Fruit fly (Drosophila melanogaster): Measurements from ENCODE around the gene sicily.

sicily gene

DNA sequence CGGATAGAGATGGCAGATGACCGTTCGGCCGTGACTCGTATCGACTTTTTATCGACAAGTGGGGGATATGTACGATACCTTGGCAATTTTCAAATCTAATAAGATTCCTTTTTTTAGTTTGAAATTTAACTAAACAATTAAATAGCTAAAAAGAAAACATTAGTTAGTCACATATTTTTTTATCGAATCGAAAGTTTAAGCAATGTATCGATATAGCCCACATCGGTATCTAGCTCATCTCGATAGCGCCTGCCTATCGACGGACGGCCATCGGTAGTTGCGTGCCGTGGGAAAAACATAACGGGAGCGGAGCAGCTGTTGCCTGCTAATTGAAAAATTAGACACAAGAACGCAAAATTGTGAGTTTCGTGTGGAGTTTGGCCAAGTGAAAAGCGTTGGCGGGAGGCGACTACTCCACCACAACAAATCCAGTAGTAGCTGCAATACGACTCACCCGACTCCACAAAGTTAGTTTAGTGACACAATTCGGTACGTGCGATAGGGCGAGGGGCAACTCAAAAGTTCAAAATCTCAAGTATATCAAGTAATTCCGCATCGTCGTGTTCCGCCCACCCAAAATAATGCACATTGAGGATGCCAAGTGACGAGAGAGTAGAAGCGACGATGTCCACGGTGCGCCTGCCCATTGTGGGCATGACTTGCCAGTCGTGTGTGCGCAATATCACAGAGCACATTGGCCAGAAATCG is 36.6 kb upstream of the sicily start, which contains the start of the genes CG10347 and ATP7:
Gene CG10347 (minus strand): TSS at position 174 of the 708 bp plus-strand sequence.
Gene ATP7 (plus strand): TSS at position 265 of the 708 bp plus-strand sequence.
- no peak for TF ChIP-seq pan (optimal IDR thresholded peaks at IDR 0.05)
- TF ChIP-seq Hr83 (GFP tag; optimal IDR thresholded peaks at IDR 0.05; ENCODE audit: poor library complexity, severe bottlenecking) = no peak
- no peak for TF ChIP-seq Vsx2 (GFP tag; optimal IDR thresholded peaks at IDR 0.05; ENCODE audit: partially characterized antibody)
- no peak for TF ChIP-seq jim (GFP tag; optimal IDR thresholded peaks at IDR 0.05)
- no peak for TF ChIP-seq rgr (GFP tag; optimal IDR thresholded peaks at IDR 0.05)
- peak; percentile 37 for TF ChIP-seq Sp1 (GFP tag; optimal IDR thresholded peaks at IDR 0.05)
- no peak for TF ChIP-seq GATAd (GFP tag; optimal IDR thresholded peaks at IDR 0.05)
- TF ChIP-seq dsf (GFP tag; optimal IDR thresholded peaks at IDR 0.05; ENCODE audit: borderline replicate concordance) = peak; percentile 20
- TF ChIP-seq ey (GFP tag; optimal IDR thresholded peaks at IDR 0.05) = peak; percentile 27
- no peak for TF ChIP-seq N (GFP tag; optimal IDR thresholded peaks at IDR 0.05)
- no peak for TF ChIP-seq CrebA (GFP tag; optimal IDR thresholded peaks at IDR 0.05; ENCODE audit: borderline replicate concordance)
- no peak for TF ChIP-seq Dfd (GFP tag; optimal IDR thresholded peaks at IDR 0.05)
- peak; percentile 23 for TF ChIP-seq HLH106 (tag; optimal IDR thresholded peaks at IDR 0.05)
- TF ChIP-seq br (GFP tag; optimal IDR thresholded peaks at IDR 0.05) = peak; percentile 45
- peak; percentile 22 for TF ChIP-seq sv (GFP tag; optimal IDR thresholded peaks at IDR 0.05)
- TF ChIP-seq Jra (GFP tag; optimal IDR thresholded peaks at IDR 0.05) = peak; percentile 75
- no peak for TF ChIP-seq usp (GFP tag; optimal IDR thresholded peaks at IDR 0.05)
- no peak for TF ChIP-seq Rel (GFP tag; optimal IDR thresholded peaks at IDR 0.05)
- peak; percentile 95 for TF ChIP-seq Rel (tag; optimal IDR thresholded peaks at IDR 0.05)
- TF ChIP-seq Myc (optimal IDR thresholded peaks at IDR 0.05) = no peak
- TF ChIP-seq dmrt93B (GFP tag; optimal IDR thresholded peaks at IDR 0.05) = no peak
- peak; percentile 68 for TF ChIP-seq Hnf4 (GFP tag; optimal IDR thresholded peaks at IDR 0.05)
- TF ChIP-seq OdsH (GFP tag; optimal IDR thresholded peaks at IDR 0.05) = no peak
- TF ChIP-seq lola (GFP tag; optimal IDR thresholded peaks at IDR 0.05) = no peak
- TF ChIP-seq Mio (GFP tag; optimal IDR thresholded peaks at IDR 0.05) = no peak
- TF ChIP-seq psq (GFP tag; optimal IDR thresholded peaks at IDR 0.05) = peak; percentile 12
- TF ChIP-seq foxo (GFP tag; optimal IDR thresholded peaks at IDR 0.05) = peak in 1 of 2 experiments; percentile 43
- TF ChIP-seq CG32264 (GFP tag; optimal IDR thresholded peaks at IDR 0.05) = no peak
- no peak for TF ChIP-seq fru (GFP tag; optimal IDR thresholded peaks at IDR 0.05)
- peak; percentile 61 for TF ChIP-seq h (GFP tag; optimal IDR thresholded peaks at IDR 0.05)
- TF ChIP-seq dl (GFP tag; optimal IDR thresholded peaks at IDR 0.05; ENCODE audit: insufficient read depth in 1 of 2, partially characterized antibody in 2 of 2) = no peak
- TF ChIP-seq CG9705 (GFP tag; optimal IDR thresholded peaks at IDR 0.05) = no peak
- no peak for TF ChIP-seq Dif (GFP tag; optimal IDR thresholded peaks at IDR 0.05; ENCODE audit: partially characterized antibody)
- TF ChIP-seq woc (GFP tag; optimal IDR thresholded peaks at IDR 0.05) = peak; percentile 11

DNA sequence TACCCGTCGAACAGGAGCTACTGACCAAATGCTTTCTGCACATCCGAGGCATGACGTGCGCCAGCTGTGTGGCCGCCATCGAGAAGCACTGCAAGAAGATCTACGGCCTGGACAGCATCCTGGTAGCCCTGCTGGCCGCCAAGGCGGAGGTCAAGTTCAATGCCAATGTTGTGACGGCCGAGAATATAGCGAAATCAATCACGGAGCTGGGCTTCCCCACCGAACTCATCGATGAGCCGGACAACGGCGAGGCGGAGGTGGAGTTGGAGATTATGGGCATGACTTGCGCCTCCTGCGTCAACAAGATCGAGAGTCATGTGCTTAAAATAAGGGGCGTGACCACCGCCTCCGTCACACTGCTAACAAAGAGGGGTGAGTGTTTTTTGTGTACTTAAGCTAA is 35.6 kb upstream of the sicily start:
- TF ChIP-seq Rel (GFP tag; optimal IDR thresholded peaks at IDR 0.05) (no peak), Rel (tag; optimal IDR thresholded peaks at IDR 0.05) (peak; percentile 86), sv (GFP tag; optimal IDR thresholded peaks at IDR 0.05) (no peak)

DNA sequence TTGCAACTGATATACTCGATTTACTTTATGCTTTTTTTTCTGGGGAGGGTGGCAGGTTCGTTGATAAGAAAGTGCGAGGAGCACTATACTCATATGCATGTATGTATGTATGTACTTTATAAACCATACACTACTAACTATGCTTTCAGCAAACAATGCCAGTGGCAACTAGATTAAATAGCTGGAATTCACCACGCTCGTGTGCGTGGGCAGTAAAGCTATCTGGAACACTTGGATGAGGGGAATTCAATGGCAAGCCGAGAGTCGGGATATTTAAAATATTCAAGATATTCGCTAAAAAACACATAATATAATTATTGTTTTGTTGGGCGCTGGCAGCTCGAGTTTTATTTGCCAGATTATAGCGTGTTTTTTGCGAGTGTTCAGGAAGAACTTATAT is 34.7 kb upstream of the sicily start:
- TF ChIP-seq OdsH (GFP tag; optimal IDR thresholded peaks at IDR 0.05) (no peak), psq (GFP tag; optimal IDR thresholded peaks at IDR 0.05) (no peak), N (GFP tag; optimal IDR thresholded peaks at IDR 0.05) (no peak), dl (GFP tag; optimal IDR thresholded peaks at IDR 0.05; ENCODE audit: insufficient read depth in 1 of 2, partially characterized antibody in 2 of 2) (no peak), Mio (GFP tag; optimal IDR thresholded peaks at IDR 0.05) (no peak), Dif (GFP tag; optimal IDR thresholded peaks at IDR 0.05; ENCODE audit: partially characterized antibody) (no peak), br (GFP tag; optimal IDR thresholded peaks at IDR 0.05) (no peak)
